Worm (Caenorhabditis elegans): ENCODE results near the gene nduf-2.2.

nduf-2.2 gene

ce11 chrIII:6462610-6463009 is 2.4 kb upstream of the nduf-2.2 start, which contains the start of gene T26A5.8 (continued):
- TF ChIP-seq rcor-1 (GFP tag; IDR thresholded peaks at IDR 0.05) (no peak), ZK185.1 (tag; optimal IDR thresholded peaks at IDR 0.05; ENCODE audit: poor library complexity, severe bottlenecking) (peak; percentile 1), attf-3 (GFP tag; conservative IDR thresholded peaks at IDR 0.05) (no peak), hsf-1 (GFP tag; IDR thresholded peaks at IDR 0.05) (peak; percentile 73), athp-1 (tag; optimal IDR thresholded peaks at IDR 0.05) (peak; percentile 75), xnd-1 (tag; optimal IDR thresholded peaks at IDR 0.05) (no peak)

DNA sequence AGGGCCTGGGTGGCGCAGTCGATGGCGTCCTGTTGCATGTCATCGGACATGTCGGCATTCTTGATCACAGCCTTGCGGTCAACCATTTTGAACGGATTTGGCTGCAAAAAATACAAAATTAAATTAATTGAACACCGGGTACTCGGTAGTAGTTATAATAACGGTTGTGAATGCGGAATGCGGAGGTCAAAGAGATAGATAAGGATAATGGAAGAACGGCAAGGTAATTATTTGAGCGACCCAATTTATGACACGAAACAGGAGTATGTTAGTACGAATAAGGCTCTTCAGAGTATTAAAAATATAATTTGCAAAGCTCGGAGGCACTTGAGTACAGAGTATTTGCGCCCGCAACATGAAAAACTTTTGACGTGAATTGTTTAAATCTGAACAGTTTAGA is 1.3 kb upstream of the nduf-2.2 start, which contains the start of gene dlc-1:
dlc-1 (minus strand) TSS at position 101 of the 400 bp plus-strand sequence.
- no peak for TF ChIP-seq nhr-90 (tag; optimal IDR thresholded peaks at IDR 0.05)
- no peak for TF ChIP-seq ekl-4 (GFP tag; IDR thresholded peaks at IDR 0.05)
- TF ChIP-seq ceh-40 (GFP tag; IDR thresholded peaks at IDR 0.05) = no peak
- TF ChIP-seq Y53G8AR.9 (GFP tag; conservative IDR thresholded peaks at IDR 0.05) = 0 out of 2 replicates have a peak, but pooled peaks have one; percentile 15

DNA sequence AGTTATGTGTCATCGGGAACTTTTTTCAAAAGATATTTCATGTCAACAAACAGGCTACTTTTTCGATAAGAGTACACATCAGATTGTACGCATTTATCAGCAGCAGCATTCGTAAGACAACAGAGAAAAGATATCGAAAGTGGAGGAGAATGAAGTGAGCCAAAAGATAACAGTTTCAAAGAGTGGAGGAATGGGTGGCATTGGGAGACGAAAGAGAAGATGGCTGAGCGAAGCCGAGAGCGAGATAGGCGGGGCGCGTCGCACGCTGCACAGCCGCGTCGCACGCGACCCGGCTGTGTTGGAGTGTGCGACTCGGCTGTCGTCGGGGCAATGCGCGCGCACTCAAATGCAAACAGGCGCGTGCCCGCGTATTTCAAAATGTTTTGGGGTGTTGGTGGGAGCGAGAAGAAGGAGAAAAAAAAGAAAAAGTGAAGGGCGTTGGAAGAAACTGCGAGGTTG is 880 bp upstream of the nduf-2.2 start:
- TF ChIP-seq ztf-18 (tag; optimal IDR thresholded peaks at IDR 0.05) (peak; percentile 78), F52B5.7 (tag; optimal IDR thresholded peaks at IDR 0.05) (peak; percentile 79), sptf-2 (GFP tag; optimal IDR thresholded peaks at IDR 0.05) (no peak), Y53G8AR.9 (GFP tag; conservative IDR thresholded peaks at IDR 0.05) (peak; percentile 88), Y95B8A.8 (GFP tag; IDR thresholded peaks at IDR 0.05) (peak; percentile 94), efl-1 (GFP tag; optimal IDR thresholded peaks at IDR 0.05) (peak; percentile 86), lin-26 (GFP tag; IDR thresholded peaks at IDR 0.05) (peak; percentile 59; the same call in 1 of the 2 replicates), ztf-22 (GFP tag; optimal IDR thresholded peaks at IDR 0.05) (peak; percentile 72), aptf-3 (GFP tag; IDR thresholded peaks at IDR 0.05) (peak; percentile 70; the same call in 1 of the 2 replicates), ztf-3 (GFP tag; optimal IDR thresholded peaks at IDR 0.05) (peak; percentile 40), ceh-91 (GFP tag; IDR thresholded peaks at IDR 0.05) (peak; percentile 71), nhr-179 (tag; optimal IDR thresholded peaks at IDR 0.05) (no peak), egrh-3 (GFP tag; IDR thresholded peaks at IDR 0.05) (peak; percentile 97), madf-8 (GFP tag; conservative IDR thresholded peaks at IDR 0.05) (peak; percentile 73), tlf-1 (GFP tag; optimal IDR thresholded peaks at IDR 0.05) (peak; percentile 89), hlh-12 (tag; optimal IDR thresholded peaks at IDR 0.05) (no peak), B0019.2 (GFP tag; conservative IDR thresholded peaks at IDR 0.05) (0 out of 2 replicates have a peak, but pooled peaks have one; percentile 17), C06A6.2 (GFP tag; conservative IDR thresholded peaks at IDR 0.05) (peak; percentile 86), attf-5 (GFP tag; optimal IDR thresholded peaks at IDR 0.05) (peak; percentile 95), him-1 (tag; optimal IDR thresholded peaks at IDR 0.05) (no peak), B0035.1 (tag; optimal IDR thresholded peaks at IDR 0.05) (peak; percentile 53), dpff-1 (tag; optimal IDR thresholded peaks at IDR 0.05) (no peak), mcd-1 (GFP tag; IDR thresholded peaks at IDR 0.05) (peak; percentile 89), lin-35 (GFP tag; optimal IDR thresholded peaks at IDR 0.05) (peak in 1 of 3 experiments; percentile 79), ceh-79 (tag; optimal IDR thresholded peaks at IDR 0.05) (peak; percentile 45), ceh-27 (GFP tag; optimal IDR thresholded peaks at IDR 0.05) (peak; percentile 90), ama-1 (optimal IDR thresholded peaks at IDR 0.05) (peak; percentile 18), ama-1 (GFP tag; optimal IDR thresholded peaks at IDR 0.05) (peak in 1 of 2 experiments; percentile 8), F57C9.4 (tag; optimal IDR thresholded peaks at IDR 0.05) (no peak), somi-1 (GFP tag; optimal IDR thresholded peaks at IDR 0.05) (peak; percentile 77), Y67H2A.10 (GFP tag; conservative IDR thresholded peaks at IDR 0.05) (peak; percentile 83), ceh-100 (GFP tag; IDR thresholded peaks at IDR 0.05) (peak; percentile 72), nfya-2 (GFP tag; IDR thresholded peaks at IDR 0.05) (no peak), nhr-120 (GFP tag; IDR thresholded peaks at IDR 0.05) (no peak), ztf-6 (GFP tag; IDR thresholded peaks at IDR 0.05) (no peak), T07F8.4 (tag; optimal IDR thresholded peaks at IDR 0.05) (peak; percentile 19), let-607 (tag; optimal IDR thresholded peaks at IDR 0.05) (peak; percentile 83 to 87)

All from whole organism, young adult.